Worm (Caenorhabditis elegans) whole organism, early embryonic: ENCODE results near the gene F57G9.3.

Experiments used
- B0310.2 ChIP-seq: sonication (generic microtip); optimal IDR thresholded peaks from 2 replicates; lab custom pipeline; 2016; ENCODE audit warnings: mild to moderate bottlenecking, missing genetic modification characterization, missing compliant biosample characterization
- F13C5.2 ChIP-seq: sonication (generic microtip); optimal IDR thresholded peaks from 2 replicates; lab custom pipeline; 2017; ENCODE audit warnings: mild to moderate bottlenecking, missing genetic modification characterization, inconsistent platforms, missing compliant biosample characterization
- aly-1 ChIP-seq: sonication (generic microtip); optimal IDR thresholded peaks from 2 replicates; lab custom pipeline; 2016; ENCODE audit warnings: missing genetic modification characterization, missing compliant biosample characterization
- ama-1 ChIP-seq: fragments of 150-350 bp; optimal IDR thresholded peaks from 2 replicates; lab custom pipeline; 2014
- ceh-13 ChIP-seq: fragments of 200-800 bp; sonication (Bioruptor generic); optimal IDR thresholded peaks from 2 replicates; lab custom pipeline; 2018; ENCODE audit warnings: mild to moderate bottlenecking, missing genetic modification characterization, missing compliant biosample characterization
- ceh-36 ChIP-seq: sonication (generic microtip); optimal IDR thresholded peaks from 2 replicates; lab custom pipeline; 2016; ENCODE audit warnings: missing genetic modification characterization, inconsistent platforms, missing compliant biosample characterization
- ets-7 ChIP-seq: sonication (generic microtip); optimal IDR thresholded peaks from 2 replicates; lab custom pipeline; 2016; ENCODE audit warnings: missing genotype, missing genetic modification characterization, missing compliant biosample characterization
- flt-1 ChIP-seq: fragments of 200-800 bp; sonication (Bioruptor generic); IDR thresholded peaks from 2 replicates; pipeline ENCODE4 v1.3.6; 2022; ENCODE audit warnings: missing genetic modification characterization, missing compliant biosample characterization
- hmbx-1 ChIP-seq: sonication (generic microtip); optimal IDR thresholded peaks from 2 replicates; lab custom pipeline; 2016; ENCODE audit warnings: mild to moderate bottlenecking, missing genetic modification characterization, missing compliant biosample characterization
- hmg-4 ChIP-seq: fragments of 200-800 bp; sonication (Bioruptor generic); optimal IDR thresholded peaks from 2 replicates; lab custom pipeline; 2018; ENCODE audit warnings: mild to moderate bottlenecking, missing genetic modification characterization, missing compliant biosample characterization
- hnd-1 ChIP-seq: sonication (generic microtip); optimal IDR thresholded peaks from 2 replicates; lab custom pipeline; 2016; ENCODE audit warnings: missing genetic modification characterization, missing compliant biosample characterization
- pes-1 ChIP-seq: fragments of 200-800 bp; sonication (Bioruptor generic); IDR thresholded peaks from 2 replicates; pipeline ENCODE4 v1.3.6; 2022; ENCODE audit warnings: missing genetic modification reagents, missing genetic modification characterization, missing compliant biosample characterization
- scrt-1 ChIP-seq: fragments of 200-800 bp; sonication (Bioruptor generic); IDR thresholded peaks from 2 replicates; pipeline ENCODE4 v1.3.6; 2022; ENCODE audit warnings: missing genetic modification characterization, missing compliant biosample characterization
- sea-1 ChIP-seq: fragments of 200-800 bp; sonication (Bioruptor generic); conservative IDR thresholded peaks from 2 replicates; pipeline ENCODE4 v1.3.6; 2022; ENCODE audit warnings: missing genetic modification characterization, missing compliant biosample characterization
- tbx-11 ChIP-seq: fragments of 200-800 bp; sonication (Bioruptor generic); IDR thresholded peaks from 2 replicates; pipeline ENCODE4 v1.3.6; 2022; ENCODE audit warnings: missing genetic modification characterization, missing compliant biosample characterization
- tbx-37 ChIP-seq: fragments of 200-800 bp; sonication (Bioruptor generic); conservative IDR thresholded peaks from 2 replicates; pipeline ENCODE4 v1.3.6; 2022; ENCODE audit warnings: missing genetic modification reagents, missing genetic modification characterization, missing compliant biosample characterization
- tra-4 ChIP-seq: sonication (generic microtip); optimal IDR thresholded peaks from 2 replicates; lab custom pipeline; 2017; ENCODE audit warnings: missing genetic modification characterization, missing compliant biosample characterization

F57G9.3 gene

ce11 chrII:12369202-12369601 is 40.8 kb downstream of the F57G9.3 start:
- TF ChIP-seq scrt-1 (GFP tag; lab: Robert Waterston, UW), result no peak
- TF ChIP-seq tbx-37 (GFP tag; lab: Robert Waterston, UW), result no peak
- no peak for TF ChIP-seq hmg-4 (GFP tag; lab: Kevin White, UChicago)
- TF ChIP-seq hnd-1 (tag; lab: Kevin White, UChicago), result no peak
- no peak for TF ChIP-seq hmbx-1 (tag; lab: Kevin White, UChicago)
- no peak for TF ChIP-seq ceh-13
- TF ChIP-seq ets-7 (tag; lab: Kevin White, UChicago), result no peak
- no peak for TF ChIP-seq B0310.2 (tag; lab: Kevin White, UChicago)
- TF ChIP-seq tra-4 (tag; lab: Kevin White, UChicago), result no peak
- no peak for TF ChIP-seq tbx-11 (GFP tag; lab: Robert Waterston, UW)
- TF ChIP-seq aly-1 (tag; lab: Kevin White, UChicago), result no peak
- no peak for TF ChIP-seq ama-1 (lab: Kevin White, UChicago)
- no peak for TF ChIP-seq flt-1 (GFP tag; lab: Robert Waterston, UW)
- TF ChIP-seq sea-1, result no peak
- no peak for TF ChIP-seq F13C5.2
- TF ChIP-seq ceh-36, result no peak
- TF ChIP-seq pes-1 (GFP tag; lab: Robert Waterston, UW), result no peak

- TF ChIP-seq hmbx-1 (tag; lab: Kevin White, UChicago) (no peak), flt-1 (GFP tag; lab: Robert Waterston, UW) (0 out of 2 replicates have a peak, but pooled peaks have one; percentile 31), tbx-37 (GFP tag; lab: Robert Waterston, UW) (no peak), pes-1 (GFP tag; lab: Robert Waterston, UW) (peak; percentile 73)
Measured at ce11 chrII:12362262-12362661, 47.7 kb downstream of the F57G9.3 start.
